Worm (Caenorhabditis elegans) whole organism, L4 larva: ENCODE results near the gene acs-3.

ENCODE experiments used
- D1046.2 ChIP-seq: fragments of 200-800 bp; sonication (Bioruptor generic); IDR thresholded peaks from 2 replicates; pipeline ENCODE4 v1.3.6; 2022; ENCODE audit warnings: missing genetic modification characterization, missing compliant biosample characterization
- unc-62 ChIP-seq, 3 experiments: fragments of 150-350 bp in 1 of 3; sonication (generic microtip); optimal IDR thresholded peaks in 2 of 3; peaks in 1 of 3; 1 replicate in 1 of 3; 2 replicates in 2 of 3; lab custom pipeline; 2014 to 2017; ENCODE audit warnings: missing biosample characterization in 3 of 3, missing genetic modification characterization in 3 of 3, missing genetic modification reagents in 3 of 3, missing genotype in 1 of 3

Gene acs-3

ce11 chrV:2022374-2022773 lies 53.0 kb downstream of the acs-3 start, which contains the start of gene F59A7.5:
TSS of gene F59A7.5 (plus strand) at chrV:2022674.
- TF ChIP-seq D1046.2 (GFP tag; lab: Robert Waterston, UW), result no peak
- TF ChIP-seq unc-62 (GFP tag; optimal IDR thresholded peaks at IDR 0.05 in 1 of 2; lab: Kevin White, UChicago), result peak in 1 of 2 experiments; percentile 13
- TF ChIP-seq unc-62 (tag; optimal IDR thresholded peaks at IDR 0.05; lab: Kevin White, UChicago), result no peak
